Worm (Caenorhabditis elegans) whole organism, late embryonic: ENCODE results near the gene srbc-45.
A peak's percentile ranks its signal among the peaks of the same experiment; 100 is the strongest.

Source experiments
- C38D4.7 ChIP-seq: fragments of 200-800 bp; sonication (Bioruptor generic); optimal IDR thresholded peaks from 2 replicates; lab custom pipeline; 2018; ENCODE audit warnings: mild to moderate bottlenecking, missing genetic modification characterization, moderate library complexity, missing compliant biosample characterization
- F13H6.1 ChIP-seq: sonication (generic microtip); optimal IDR thresholded peaks from 2 replicates; lab custom pipeline; 2016; ENCODE audit warnings: missing genetic modification characterization, missing compliant biosample characterization
- K02D7.2 ChIP-seq: sonication (generic microtip); optimal IDR thresholded peaks from 2 replicates; lab custom pipeline; 2017; ENCODE audit warnings: mild to moderate bottlenecking, missing genetic modification characterization, missing compliant biosample characterization
- K09A11.1 ChIP-seq: sonication (generic microtip); optimal IDR thresholded peaks from 2 replicates; lab custom pipeline; 2017; ENCODE audit warnings: antibody characterized with exemption, mild to moderate bottlenecking, missing genetic modification characterization, missing compliant biosample characterization; ENCODE audit not compliant: insufficient read depth
- ceh-14 ChIP-seq: sonication (generic microtip); optimal IDR thresholded peaks from 2 replicates; lab custom pipeline; 2016; ENCODE audit warnings: missing genotype, missing genetic modification characterization, missing compliant biosample characterization
- ceh-18 ChIP-seq: sonication (generic microtip); optimal IDR thresholded peaks from 2 replicates; lab custom pipeline; 2016; ENCODE audit warnings: missing genetic modification characterization, missing compliant biosample characterization
- ceh-2 ChIP-seq: sonication (generic microtip); optimal IDR thresholded peaks from 2 replicates; lab custom pipeline; 2016; ENCODE audit warnings: missing genotype, missing genetic modification characterization, missing compliant biosample characterization
- ceh-31 ChIP-seq: sonication (generic microtip); optimal IDR thresholded peaks from 2 replicates; lab custom pipeline; 2016; ENCODE audit warnings: missing genetic modification characterization, missing compliant biosample characterization
- ceh-48 ChIP-seq: sonication (generic microtip); optimal IDR thresholded peaks from 2 replicates; lab custom pipeline; 2016; ENCODE audit warnings: missing genetic modification characterization, inconsistent platforms, missing compliant biosample characterization
- ceh-6 ChIP-seq: fragments of 200-800 bp; sonication (Bioruptor generic); optimal IDR thresholded peaks from 2 replicates; lab custom pipeline; 2018; ENCODE audit warnings: mild to moderate bottlenecking, missing genetic modification characterization, missing compliant biosample characterization
- dmd-4 ChIP-seq: sonication (generic microtip); optimal IDR thresholded peaks from 2 replicates; lab custom pipeline; 2016; ENCODE audit warnings: borderline replicate concordance, missing genetic modification characterization, missing compliant biosample characterization
- elt-2 ChIP-seq: sonication (generic microtip); optimal IDR thresholded peaks from 2 replicates; lab custom pipeline; 2016; ENCODE audit warnings: missing genetic modification reagents, missing genetic modification characterization, missing compliant biosample characterization
- ets-4 ChIP-seq: sonication (generic microtip); optimal IDR thresholded peaks from 2 replicates; lab custom pipeline; 2016; ENCODE audit warnings: missing genetic modification characterization, missing compliant biosample characterization
- eyg-1 ChIP-seq: sonication (generic microtip); optimal IDR thresholded peaks from 2 replicates; lab custom pipeline; 2016; ENCODE audit warnings: missing genotype, missing genetic modification characterization, missing compliant biosample characterization
- gmeb-2 ChIP-seq: sonication (generic microtip); optimal IDR thresholded peaks from 2 replicates; lab custom pipeline; 2016; ENCODE audit warnings: missing genetic modification characterization, inconsistent platforms, missing compliant biosample characterization
- hlh-15 ChIP-seq: sonication (generic microtip); optimal IDR thresholded peaks from 2 replicates; lab custom pipeline; 2016; ENCODE audit warnings: missing genetic modification characterization, missing compliant biosample characterization
- hlh-30 ChIP-seq: sonication (generic microtip); optimal IDR thresholded peaks from 2 replicates; lab custom pipeline; 2017; ENCODE audit warnings: antibody characterized with exemption, missing genetic modification characterization, missing compliant biosample characterization; ENCODE audit not compliant: insufficient read depth
- hlh-8 ChIP-seq: sonication (generic microtip); optimal IDR thresholded peaks from 2 replicates; lab custom pipeline; 2016; ENCODE audit warnings: missing genotype, missing genetic modification characterization, missing compliant biosample characterization
- lim-6 ChIP-seq: sonication (generic microtip); optimal IDR thresholded peaks from 2 replicates; lab custom pipeline; 2016; ENCODE audit warnings: missing genetic modification characterization, missing compliant biosample characterization
- lin-11 ChIP-seq: fragments of 200-800 bp; sonication (Bioruptor generic); optimal IDR thresholded peaks from 2 replicates; lab custom pipeline; 2018; ENCODE audit warnings: mild to moderate bottlenecking, missing genetic modification characterization, missing compliant biosample characterization
- mec-3 ChIP-seq: sonication (generic microtip); optimal IDR thresholded peaks from 2 replicates; lab custom pipeline; 2016; ENCODE audit warnings: borderline replicate concordance, missing genetic modification characterization, missing compliant biosample characterization
- nfya-1 ChIP-seq: sonication (generic microtip); optimal IDR thresholded peaks from 2 replicates; lab custom pipeline; 2017; ENCODE audit warnings: missing genetic modification characterization, mild to moderate bottlenecking, missing compliant biosample characterization, antibody characterized with exemption, moderate library complexity
- nhr-232 ChIP-seq: sonication (generic microtip); optimal IDR thresholded peaks from 2 replicates; lab custom pipeline; 2016; ENCODE audit warnings: missing genetic modification characterization, missing compliant biosample characterization
- npax-4 ChIP-seq: sonication (generic microtip); optimal IDR thresholded peaks from 2 replicates; lab custom pipeline; 2016; ENCODE audit warnings: missing genetic modification characterization, missing compliant biosample characterization
- pax-1 ChIP-seq: fragments of 150-350 bp; optimal IDR thresholded peaks from 2 replicates; lab custom pipeline; 2014; ENCODE audit warnings: missing biosample characterization, missing genetic modification characterization
- pha-2 ChIP-seq: sonication (generic microtip); optimal IDR thresholded peaks from 2 replicates; lab custom pipeline; 2017; ENCODE audit warnings: mild to moderate bottlenecking, missing genetic modification characterization, missing compliant biosample characterization
- pha-4 ChIP-seq: fragments of 150-350 bp; optimal IDR thresholded peaks from 2 replicates; lab custom pipeline; 2018; ENCODE audit warnings: missing biosample characterization, missing genetic modification reagents, missing genetic modification characterization
- pqm-1 ChIP-seq: sonication (generic microtip); optimal IDR thresholded peaks from 2 replicates; lab custom pipeline; 2016; ENCODE audit warnings: missing genetic modification characterization, missing compliant biosample characterization
- rnt-1 ChIP-seq: sonication (generic microtip); optimal IDR thresholded peaks from 2 replicates; lab custom pipeline; 2016; ENCODE audit warnings: missing genetic modification characterization, missing compliant biosample characterization
- sdc-2 ChIP-seq: sonication (generic microtip); optimal IDR thresholded peaks from 2 replicates; lab custom pipeline; 2016; ENCODE audit warnings: missing genotype, missing genetic modification characterization, missing compliant biosample characterization
- sox-2 ChIP-seq: fragments of 200-800 bp; sonication (Bioruptor generic); IDR thresholded peaks from 2 replicates; pipeline ENCODE4 v1.3.6; 2022; ENCODE audit warnings: missing genetic modification reagents, missing genetic modification characterization, missing compliant biosample characterization
- sox-4 ChIP-seq: sonication (generic microtip); optimal IDR thresholded peaks from 2 replicates; lab custom pipeline; 2017; ENCODE audit warnings: mild to moderate bottlenecking, missing genetic modification characterization, inconsistent platforms, missing compliant biosample characterization
- tbx-2 ChIP-seq: sonication (generic microtip); optimal IDR thresholded peaks from 2 replicates; lab custom pipeline; 2016; ENCODE audit warnings: missing genetic modification characterization, missing compliant biosample characterization
- ttx-3 ChIP-seq: sonication (generic microtip); optimal IDR thresholded peaks from 2 replicates; lab custom pipeline; 2016; ENCODE audit warnings: missing genetic modification reagents, missing genetic modification characterization, missing compliant biosample characterization
- unc-3 ChIP-seq, 2 experiments: fragments of 200-800 bp in 1 of 2; sonication (Bioruptor generic) in 1 of 2; sonication (generic microtip) in 1 of 2; conservative IDR thresholded peaks in 1 of 2; optimal IDR thresholded peaks in 1 of 2; 2 replicates each; pipeline versions ENCODE4 v1.3.6 to Lab custom; 2016 to 2022; ENCODE audit warnings: missing compliant biosample characterization in 2 of 2, missing genetic modification characterization in 2 of 2, missing genetic modification reagents in 1 of 2
- unc-42 ChIP-seq: sonication (generic microtip); optimal IDR thresholded peaks from 2 replicates; lab custom pipeline; 2016; ENCODE audit warnings: missing genotype, missing genetic modification characterization, missing compliant biosample characterization
- unc-55 ChIP-seq: sonication (generic microtip); optimal IDR thresholded peaks from 2 replicates; lab custom pipeline; 2017; ENCODE audit warnings: missing biosample characterization, missing genetic modification reagents, missing genetic modification characterization
- unc-86 ChIP-seq: sonication (generic microtip); optimal IDR thresholded peaks from 2 replicates; lab custom pipeline; 2016; ENCODE audit warnings: missing genetic modification characterization, missing compliant biosample characterization
- zip-5 ChIP-seq: sonication (generic microtip); optimal IDR thresholded peaks from 2 replicates; lab custom pipeline; 2016; ENCODE audit warnings: missing genetic modification characterization, missing compliant biosample characterization
- ztf-16 ChIP-seq: sonication (generic microtip); optimal IDR thresholded peaks from 2 replicates; lab custom pipeline; 2017; ENCODE audit warnings: missing genetic modification characterization, missing compliant biosample characterization

Gene srbc-45

DNA sequence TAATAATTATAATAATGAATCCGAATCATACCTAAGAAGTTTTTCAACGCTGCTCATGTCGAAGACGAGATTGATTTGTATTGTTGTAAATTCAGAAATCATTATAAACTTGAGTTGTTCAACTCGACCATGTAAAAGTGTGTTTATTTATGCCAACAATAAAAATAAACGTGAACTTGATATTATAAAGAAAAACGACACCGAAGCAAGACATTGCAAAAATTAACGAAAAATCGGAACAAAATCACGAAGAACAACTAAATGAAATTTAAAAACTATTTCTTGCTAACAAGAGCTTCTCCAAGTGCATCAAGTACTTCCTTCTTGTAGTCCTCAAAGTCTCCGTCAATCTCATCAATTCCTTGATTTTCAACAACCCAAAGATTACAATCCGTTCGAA is 42.5 kb upstream of the srbc-45 start, which contains the start of gene F18E2.15:
F18E2.15 (minus strand) TSS at position 101 of the 400 bp plus-strand sequence.
- TF ChIP-seq nfya-1: no peak
- no peak for TF ChIP-seq elt-2

DNA sequence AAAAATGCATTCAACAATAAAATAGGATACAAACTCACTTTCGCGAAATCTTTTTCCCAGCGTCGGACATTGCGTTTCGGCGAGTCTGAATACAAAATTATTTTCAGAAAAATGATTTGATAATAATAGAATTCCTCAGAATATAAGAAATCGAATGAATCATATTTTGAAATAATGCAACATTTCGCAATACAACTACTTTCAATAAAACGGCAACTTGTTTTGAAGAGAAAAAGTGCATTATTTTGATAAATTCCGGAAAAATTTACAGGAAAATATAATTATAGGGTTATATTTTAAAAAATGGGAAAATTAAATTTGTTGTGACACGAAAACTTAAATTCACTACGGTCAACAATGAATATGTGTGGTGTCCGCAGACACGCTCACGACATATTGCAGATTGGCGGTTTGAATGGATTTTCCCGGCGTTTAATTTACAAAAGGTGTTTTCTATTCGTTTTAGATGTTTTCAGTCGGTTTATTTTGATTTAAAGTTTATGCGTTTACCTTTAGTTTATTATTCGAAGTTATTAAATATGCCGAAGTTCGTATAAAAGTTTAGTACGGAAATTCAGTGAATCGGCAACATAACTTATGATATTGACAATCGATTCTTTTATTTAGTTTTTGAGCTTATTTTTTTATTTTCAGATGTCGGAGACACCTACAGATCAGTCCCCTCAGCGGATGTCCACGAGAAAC is 39.9 kb upstream of the srbc-45 start, which contains the start of the genes abcf-1 and scc-3:
abcf-1 (minus strand) TSS at position 85 of the 705 bp plus-strand sequence.
scc-3 (plus strand) TSS at position 655 of the 705 bp plus-strand sequence.
- TF ChIP-seq hlh-30 (no peak), nfya-1 (peak; percentile 11)

DNA sequence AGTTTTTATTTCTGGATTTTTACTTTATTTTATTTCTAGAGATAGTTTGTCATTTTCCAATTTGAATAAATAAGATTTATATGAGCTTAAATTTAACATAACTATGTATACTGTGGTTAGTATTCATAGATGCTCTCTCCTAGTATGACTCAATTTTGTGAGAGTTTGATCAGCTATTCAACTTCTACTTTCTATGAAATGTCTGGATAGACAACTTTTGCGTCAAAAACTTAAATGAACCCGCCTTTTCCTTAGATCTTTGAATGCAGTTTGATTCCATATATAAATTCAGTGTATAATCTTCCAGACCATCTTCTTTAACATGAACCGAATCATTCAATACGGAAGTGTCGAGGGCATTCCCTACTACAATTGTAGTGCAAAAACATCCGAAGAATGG is 34.4 kb upstream of the srbc-45 start, which contains the start of gene srt-43:
srt-43 (plus strand) TSS at position 301 of the 400 bp plus-strand sequence.
- TF ChIP-seq mec-3 (tag; lab: Kevin White, UChicago) (no peak), gmeb-2 (no peak), sdc-2 (tag; lab: Kevin White, UChicago) (no peak), dmd-4 (tag; lab: Kevin White, UChicago) (no peak), nfya-1 (no peak), ceh-2 (tag; lab: Kevin White, UChicago) (no peak), unc-3 (GFP tag; conservative IDR thresholded peaks at IDR 0.05; lab: Robert Waterston, UW) (no peak), unc-3 (tag; optimal IDR thresholded peaks at IDR 0.05; lab: Kevin White, UChicago) (no peak), ceh-18 (no peak), F13H6.1 (tag; lab: Kevin White, UChicago) (no peak)

DNA sequence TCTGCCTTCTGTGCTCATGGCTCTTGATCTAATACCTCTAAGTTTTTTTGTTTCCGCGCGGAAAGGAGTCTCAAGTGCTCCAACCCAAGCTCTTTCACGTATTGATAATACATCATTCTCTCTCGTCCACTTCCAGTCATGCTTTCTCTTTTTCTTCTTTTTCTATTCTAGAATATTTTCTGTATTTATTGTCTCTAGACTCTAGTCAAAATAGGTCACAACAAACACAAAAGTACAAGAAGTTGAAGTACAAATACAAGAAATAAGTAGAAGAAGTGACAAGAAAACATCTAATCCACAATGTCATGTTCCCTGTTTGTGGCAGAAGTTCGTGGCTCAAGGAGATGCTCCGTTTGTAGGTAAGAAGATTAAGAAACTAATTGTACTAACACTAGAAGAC is 30.2 kb upstream of the srbc-45 start, which contains the start of gene ZC455.1:
ZC455.1 (plus strand) TSS at position 301 of the 400 bp plus-strand sequence.
- TF ChIP-seq K02D7.2 (no peak), sox-4 (tag; lab: Kevin White, UChicago) (no peak), eyg-1 (tag; lab: Kevin White, UChicago) (no peak), pax-1 (tag; lab: Kevin White, UChicago) (no peak), ceh-31 (no peak), tbx-2 (tag; lab: Kevin White, UChicago) (no peak), rnt-1 (tag; lab: Kevin White, UChicago) (no peak), pqm-1 (no peak), K09A11.1 (no peak), npax-4 (tag; lab: Kevin White, UChicago) (no peak), pha-2 (tag; lab: Kevin White, UChicago) (no peak), ceh-14 (no peak), lim-6 (no peak), unc-42 (tag; lab: Kevin White, UChicago) (no peak), ceh-18 (no peak), mec-3 (tag; lab: Kevin White, UChicago) (no peak), C38D4.7 (no peak)

DNA sequence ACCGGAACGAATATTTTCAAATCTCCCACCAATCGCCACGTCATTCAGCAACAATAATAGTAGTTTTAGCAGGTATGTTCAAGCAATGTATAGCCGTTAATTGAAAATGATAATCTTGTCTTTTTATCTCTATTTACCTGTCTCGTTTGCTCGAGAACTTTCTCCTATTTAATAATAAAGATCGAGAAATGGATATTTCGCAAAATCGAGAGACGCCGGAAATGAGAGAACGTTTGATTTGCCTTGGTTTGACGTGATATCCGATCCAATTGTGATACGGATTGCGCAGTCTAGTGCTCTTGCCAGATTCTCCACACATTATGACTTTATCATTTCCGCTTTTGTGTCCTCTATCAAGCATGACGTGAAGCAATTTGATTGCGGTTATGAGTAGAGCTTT is 29.5 kb upstream of the srbc-45 start:
- TF ChIP-seq ceh-6 (GFP tag; lab: Kevin White, UChicago) (no peak), ttx-3 (no peak), sox-4 (tag; lab: Kevin White, UChicago) (no peak), ceh-18 (no peak), ztf-16 (tag; lab: Kevin White, UChicago) (no peak), hlh-8 (tag; lab: Kevin White, UChicago) (no peak)

- no peak for TF ChIP-seq pha-4 (tag; lab: Kevin White, UChicago)
- TF ChIP-seq sox-2 (GFP tag; lab: Robert Waterston, UW): peak; percentile 88
- TF ChIP-seq unc-3 (GFP tag; conservative IDR thresholded peaks at IDR 0.05; lab: Robert Waterston, UW): peak; percentile 96
- TF ChIP-seq unc-3 (tag; optimal IDR thresholded peaks at IDR 0.05; lab: Kevin White, UChicago): peak; percentile 84
- TF ChIP-seq ceh-14: peak; percentile 88
- peak; percentile 77 for TF ChIP-seq ceh-48
- peak; percentile 89 for TF ChIP-seq nhr-232
- no peak for TF ChIP-seq unc-55
- TF ChIP-seq eyg-1 (tag; lab: Kevin White, UChicago): peak; percentile 83
- peak; percentile 91 for TF ChIP-seq ztf-16 (tag; lab: Kevin White, UChicago)
- peak; percentile 82 for TF ChIP-seq ceh-2 (tag; lab: Kevin White, UChicago)
- peak; percentile 82 for TF ChIP-seq zip-5 (tag; lab: Kevin White, UChicago)
- TF ChIP-seq F13H6.1 (tag; lab: Kevin White, UChicago): peak; percentile 81
- peak; percentile 88 for TF ChIP-seq unc-86 (tag; lab: Kevin White, UChicago)
- peak; percentile 48 for TF ChIP-seq ets-4 (tag; lab: Kevin White, UChicago)
- peak; percentile 92 for TF ChIP-seq ceh-6 (GFP tag; lab: Kevin White, UChicago)
- peak; percentile 86 for TF ChIP-seq lin-11 (tag; lab: Kevin White, UChicago)
- TF ChIP-seq npax-4 (tag; lab: Kevin White, UChicago): peak; percentile 76
- TF ChIP-seq hlh-15 (tag; lab: Kevin White, UChicago): peak; percentile 86
Measured at ce11 chrV:12780248-12780647, 23.1 kb upstream of the srbc-45 start.
